Fruit fly (Drosophila melanogaster) whole organism, embryonic: Measurements from ENCODE around the gene TpnC25D.

Experiments used
- Awh ChIP-seq: fragments of 200-800 bp; sonication (Bioruptor generic); IDR thresholded peaks from 2 replicates; pipeline ENCODE4, ENCODE4 v1.3.6; 2022; ENCODE audit warnings: missing biosample characterization, missing genetic modification characterization
- CG10366 ChIP-seq: fragments of 200-800 bp; sonication (Bioruptor generic); IDR thresholded peaks from 2 replicates; pipeline ENCODE4 v1.3.6; 2022; ENCODE audit warnings: missing biosample characterization, missing genetic modification characterization
- CG10431 ChIP-seq: fragments of 200-800 bp; sonication (Bioruptor generic); optimal IDR thresholded peaks from 3 replicates; lab custom pipeline; 2018; ENCODE audit warnings: missing biosample characterization, mild to moderate bottlenecking, missing genetic modification characterization
- CG11398 ChIP-seq: fragments of 200-800 bp; sonication (Bioruptor generic); optimal IDR thresholded peaks from 2 replicates; lab custom pipeline; 2016; ENCODE audit warnings: missing biosample characterization, missing genetic modification characterization
- CG12104 ChIP-seq: fragments of 200-800 bp; sonication (Bioruptor generic); optimal IDR thresholded peaks from 3 replicates; lab custom pipeline; 2016; ENCODE audit warnings: missing biosample characterization, missing genetic modification characterization
- CG13624 ChIP-seq: fragments of 200-800 bp; sonication (Bioruptor generic); optimal IDR thresholded peaks from 2 replicates; lab custom pipeline; 2016; ENCODE audit warnings: missing biosample characterization, missing genetic modification characterization
- CG1647 ChIP-seq: fragments of 200-800 bp; sonication (Bioruptor generic); optimal IDR thresholded peaks from 3 replicates; lab custom pipeline; 2016; ENCODE audit warnings: missing biosample characterization, missing genetic modification characterization
- CG2199 ChIP-seq: fragments of 200-800 bp; sonication (Bioruptor generic); IDR thresholded peaks from 3 replicates; pipeline ENCODE4 v1.3.6; 2022; ENCODE audit warnings: missing biosample characterization, missing genetic modification characterization
- CG2875 ChIP-seq: fragments of 200-800 bp; sonication (Bioruptor generic); optimal IDR thresholded peaks from 2 replicates; lab custom pipeline; 2017; ENCODE audit warnings: missing biosample characterization, mild to moderate bottlenecking, missing genetic modification characterization, missing genetic modification reagents
- CG32532 ChIP-seq: fragments of 200-800 bp; sonication (Bioruptor generic); IDR thresholded peaks from 2 replicates; pipeline ENCODE4 v1.3.6; 2022; ENCODE audit warnings: missing biosample characterization, missing genetic modification characterization
- CG6689 ChIP-seq: fragments of 200-800 bp; sonication (Bioruptor generic); IDR thresholded peaks from 2 replicates; pipeline ENCODE4 v1.3.6; 2022; ENCODE audit warnings: missing biosample characterization, missing genetic modification characterization
- CG6791 ChIP-seq: fragments of 200-800 bp; sonication (Bioruptor generic); IDR thresholded peaks from 3 replicates; pipeline ENCODE4 v1.3.6; 2022; ENCODE audit warnings: missing biosample characterization, missing genetic modification characterization; ENCODE audit not compliant: partially characterized antibody
- CG7556 ChIP-seq: fragments of 200-800 bp; sonication (Bioruptor generic); optimal IDR thresholded peaks from 2 replicates; lab custom pipeline; 2017; ENCODE audit warnings: missing biosample characterization, mild to moderate bottlenecking, missing genetic modification characterization
- CG7786 ChIP-seq: fragments of 200-800 bp; sonication (Bioruptor generic); optimal IDR thresholded peaks from 2 replicates; lab custom pipeline; 2016; ENCODE audit warnings: missing biosample characterization, missing genetic modification characterization
- CG7839 ChIP-seq: fragments of 200-800 bp; sonication (Bioruptor generic); optimal IDR thresholded peaks from 3 replicates; lab custom pipeline; 2018; ENCODE audit warnings: missing biosample characterization, mild to moderate bottlenecking, missing genetic modification characterization, moderate library complexity
- CG8089 ChIP-seq: fragments of 200-800 bp; sonication (Bioruptor generic); optimal IDR thresholded peaks from 3 replicates; lab custom pipeline; 2016; ENCODE audit warnings: missing biosample characterization, missing genetic modification characterization
- CG8290 ChIP-seq, 3 experiments: fragments of 200-800 bp; sonication (Bioruptor generic); optimal IDR thresholded peaks; 2 replicates each; lab custom pipeline; 2016 to 2019; ENCODE audit warnings: missing biosample characterization in 3 of 3, missing genetic modification characterization in 3 of 3, mild to moderate bottlenecking in 2 of 3, moderate library complexity in 1 of 3
- CG9609 ChIP-seq: fragments of 200-800 bp; sonication (Bioruptor generic); optimal IDR thresholded peaks from 3 replicates; lab custom pipeline; 2016; ENCODE audit warnings: missing biosample characterization, missing genetic modification characterization
- CoRest ChIP-seq: fragments of 200-800 bp; sonication (Bioruptor generic); optimal IDR thresholded peaks from 3 replicates; lab custom pipeline; 2018; ENCODE audit warnings: missing biosample characterization, mild to moderate bottlenecking, missing genetic modification characterization, moderate library complexity
- CrebB ChIP-seq: fragments of 200-800 bp; sonication (Bioruptor generic); optimal IDR thresholded peaks from 3 replicates; lab custom pipeline; 2018; ENCODE audit warnings: missing biosample characterization, mild to moderate bottlenecking, missing genetic modification characterization
- D19B ChIP-seq: fragments of 200-800 bp; sonication (Bioruptor generic); optimal IDR thresholded peaks from 2 replicates; lab custom pipeline; 2017; ENCODE audit warnings: missing biosample characterization, mild to moderate bottlenecking, missing genetic modification characterization
- Deaf1 ChIP-seq: fragments of 200-800 bp; optimal IDR thresholded peaks from 3 replicates; lab custom pipeline; 2019; ENCODE audit warnings: missing biosample characterization, mild to moderate bottlenecking, missing genetic modification characterization, moderate library complexity
- Dip3 ChIP-seq: fragments of 200-800 bp; sonication (Bioruptor generic); optimal IDR thresholded peaks from 3 replicates; lab custom pipeline; 2016; ENCODE audit warnings: missing biosample characterization, missing genetic modification characterization
- Gsc ChIP-seq: fragments of 200-800 bp; sonication (Bioruptor generic); IDR thresholded peaks from 2 replicates; pipeline ENCODE4 v1.3.6; 2022; ENCODE audit warnings: missing biosample characterization, missing genetic modification characterization
- Gug ChIP-seq: fragments of 200-800 bp; sonication (Bioruptor generic); IDR thresholded peaks from 4 replicates; pipeline ENCODE4 v1.3.6; 2022; ENCODE audit warnings: missing biosample characterization, missing genetic modification characterization
- Mad ChIP-seq: fragments of 200-800 bp; sonication (Bioruptor generic); optimal IDR thresholded peaks from 2 replicates; lab custom pipeline; 2016; ENCODE audit warnings: missing biosample characterization, missing genetic modification characterization
- Mes4 ChIP-seq: fragments of 200-800 bp; sonication (Bioruptor generic); optimal IDR thresholded peaks from 2 replicates; lab custom pipeline; 2016; ENCODE audit warnings: missing biosample characterization, missing genetic modification characterization
- NC2β ChIP-seq: fragments of 200-800 bp; sonication (Bioruptor generic); optimal IDR thresholded peaks from 2 replicates; lab custom pipeline; 2016; ENCODE audit warnings: missing biosample characterization, missing genetic modification characterization
- Oli ChIP-seq: fragments of 200-800 bp; sonication (Bioruptor generic); optimal IDR thresholded peaks from 2 replicates; lab custom pipeline; 2018; ENCODE audit warnings: missing biosample characterization, mild to moderate bottlenecking, missing genetic modification characterization, moderate library complexity
- Pdp1 ChIP-seq, 2 experiments: fragments of 200-800 bp; sonication (Bioruptor generic); optimal IDR thresholded peaks; 3 replicates each; lab custom pipeline; 2016; ENCODE audit warnings: missing biosample characterization in 2 of 2, missing genetic modification characterization in 2 of 2, mild to moderate bottlenecking in 1 of 2, moderate library complexity in 1 of 2
- Tbp ChIP-seq: fragments of >200 bp; optimal IDR thresholded peaks from 2 replicates; lab custom pipeline; 2018; ENCODE audit warnings: missing biosample characterization, missing genetic modification characterization
- Xrp1 ChIP-seq: fragments of 200-800 bp; sonication (Bioruptor generic); IDR thresholded peaks from 2 replicates; pipeline ENCODE4 v1.3.6; 2022; ENCODE audit warnings: missing biosample characterization, missing genetic modification characterization
- bowl ChIP-seq: fragments of 200-800 bp; sonication (Bioruptor generic); IDR thresholded peaks from 2 replicates; pipeline ENCODE4 v1.3.6; 2022; ENCODE audit warnings: missing biosample characterization, missing genetic modification characterization
- br ChIP-seq: fragments of >200 bp; optimal IDR thresholded peaks from 2 replicates; lab custom pipeline; 2017
- croc ChIP-seq: fragments of 200-800 bp; sonication (Bioruptor generic); conservative IDR thresholded peaks from 3 replicates; pipeline ENCODE4 v1.3.6; 2022; ENCODE audit warnings: missing biosample characterization, missing genetic modification characterization
- cwo ChIP-seq: fragments of 200-800 bp; sonication (Bioruptor generic); optimal IDR thresholded peaks from 3 replicates; lab custom pipeline; 2017; ENCODE audit warnings: missing biosample characterization, missing genetic modification characterization, mild to moderate bottlenecking, moderate library complexity, missing genetic modification reagents
- ems ChIP-seq: fragments of 200-800 bp; sonication (Bioruptor generic); optimal IDR thresholded peaks from 3 replicates; lab custom pipeline; 2016; ENCODE audit warnings: missing biosample characterization, missing genetic modification characterization
- en ChIP-seq: fragments of 200-800 bp; sonication (Bioruptor generic); optimal IDR thresholded peaks from 2 replicates; lab custom pipeline; 2016; ENCODE audit warnings: missing biosample characterization, missing genetic modification characterization
- eyg ChIP-seq: fragments of 200-800 bp; sonication (Bioruptor generic); optimal IDR thresholded peaks from 3 replicates; lab custom pipeline; 2016; ENCODE audit warnings: missing biosample characterization, missing genetic modification characterization
- h ChIP-seq: fragments of >200 bp; optimal IDR thresholded peaks from 2 replicates; lab custom pipeline; 2017
- hbn ChIP-seq: fragments of 200-800 bp; sonication (Bioruptor generic); IDR thresholded peaks from 2 replicates; pipeline ENCODE4 v1.3.6; 2022; ENCODE audit warnings: missing biosample characterization, missing genetic modification characterization; ENCODE audit not compliant: partially characterized antibody
- lab ChIP-seq: fragments of 200-800 bp; sonication (Bioruptor generic); optimal IDR thresholded peaks from 3 replicates; lab custom pipeline; 2017; ENCODE audit warnings: missing biosample characterization, missing genetic modification characterization, mild to moderate bottlenecking, moderate library complexity, missing genetic modification reagents
- nmo ChIP-seq: fragments of 200-800 bp; sonication (Bioruptor generic); optimal IDR thresholded peaks from 2 replicates; lab custom pipeline; 2018; ENCODE audit warnings: missing biosample characterization, mild to moderate bottlenecking, missing genetic modification characterization, moderate library complexity
- pita ChIP-seq: fragments of 200-800 bp; sonication (Bioruptor generic); optimal IDR thresholded peaks from 2 replicates; lab custom pipeline; 2017; ENCODE audit warnings: missing biosample characterization, mild to moderate bottlenecking, missing genetic modification characterization
- ranshi ChIP-seq: fragments of 200-800 bp; sonication (Bioruptor generic); IDR thresholded peaks from 2 replicates; pipeline ENCODE4 v1.3.6; 2022; ENCODE audit warnings: missing biosample characterization, missing genetic modification characterization
- scrt ChIP-seq: fragments of 200-800 bp; sonication (Bioruptor generic); optimal IDR thresholded peaks from 2 replicates; lab custom pipeline; 2018; ENCODE audit warnings: missing biosample characterization, mild to moderate bottlenecking, missing genetic modification characterization, moderate library complexity
- sens ChIP-seq: fragments of 200-800 bp; sonication (Bioruptor generic); peaks from one replicate; lab custom pipeline; 2016; ENCODE audit warnings: missing biosample characterization, missing genetic modification characterization
- sug ChIP-seq: fragments of 200-800 bp; optimal IDR thresholded peaks from 2 replicates; lab custom pipeline; 2019; ENCODE audit warnings: missing biosample characterization, mild to moderate bottlenecking, missing genetic modification characterization, moderate library complexity
- twi ChIP-seq: fragments of 200-800 bp; optimal IDR thresholded peaks from 2 replicates; lab custom pipeline; 2019; ENCODE audit warnings: missing biosample characterization, mild to moderate bottlenecking, missing genetic modification characterization, moderate library complexity
- usp ChIP-seq: fragments of >200 bp; optimal IDR thresholded peaks from 2 replicates; lab custom pipeline; 2017; ENCODE audit warnings: missing biosample characterization, missing genetic modification characterization
- vvl ChIP-seq: fragments of 200-800 bp; sonication (Bioruptor generic); IDR thresholded peaks from 2 replicates; pipeline ENCODE4 v1.3.6; 2022; ENCODE audit warnings: missing biosample characterization, missing genetic modification characterization
- wor ChIP-seq: fragments of 200-800 bp; sonication (Bioruptor generic); IDR thresholded peaks from 2 replicates; pipeline ENCODE4 v1.3.6; 2022; ENCODE audit warnings: missing biosample characterization, missing genetic modification characterization

The TpnC25D gene

dm6 chr2L:5242194-5242914 lies 25.9 kb downstream of the TpnC25D start (continued):
- no peak for TF ChIP-seq CG32532 (GFP tag; lab: Robert Waterston, UW)
- TF ChIP-seq CG12104 (GFP tag; lab: Kevin White, UChicago), result no peak
- TF ChIP-seq sens (GFP tag; lab: Kevin White, UChicago), result peak; percentile 80
- no peak for TF ChIP-seq eyg (GFP tag; lab: Kevin White, UChicago)
- no peak for TF ChIP-seq en (GFP tag; lab: Kevin White, UChicago)
- no peak for TF ChIP-seq Mes4
- TF ChIP-seq CG7786 (GFP tag; lab: Kevin White, UChicago), result no peak
- TF ChIP-seq cwo (GFP tag; lab: Kevin White, UChicago), result peak; percentile 22
- no peak for TF ChIP-seq Awh (GFP tag; lab: Robert Waterston, UW)
- TF ChIP-seq CG6689 (GFP tag; lab: Robert Waterston, UW), result no peak
- no peak for TF ChIP-seq CG2875 (GFP tag; lab: Kevin White, UChicago)
- no peak for TF ChIP-seq Dip3 (GFP tag; lab: Kevin White, UChicago)
- no peak for TF ChIP-seq wor
- no peak for TF ChIP-seq D19B (GFP tag; lab: Kevin White, UChicago)
- TF ChIP-seq Deaf1 (tag; lab: Kevin White, UChicago), result peak; percentile 48
- no peak for TF ChIP-seq CG1647 (GFP tag; lab: Kevin White, UChicago)
- TF ChIP-seq ranshi, result no peak
- TF ChIP-seq usp (GFP tag; lab: Kevin White, UChicago), result no peak
- no peak for TF ChIP-seq NC2β (GFP tag; lab: Kevin White, UChicago)
- no peak for TF ChIP-seq CG13624
- no peak for TF ChIP-seq br (lab: Kevin White, UChicago)
- no peak for TF ChIP-seq CG10431 (GFP tag; lab: Kevin White, UChicago)
- TF ChIP-seq Xrp1 (GFP tag; lab: Robert Waterston, UW), result no peak
- peak; percentile 11 for TF ChIP-seq CoRest (tag; lab: Kevin White, UChicago)
- no peak for TF ChIP-seq Mad (GFP tag; lab: Kevin White, UChicago)
- TF ChIP-seq Gsc (GFP tag; lab: Robert Waterston, UW), result no peak
- peak; percentile 30; the same call in 1 of the 2 replicates for TF ChIP-seq vvl (GFP tag; lab: Robert Waterston, UW)
- no peak for TF ChIP-seq Tbp (GFP tag; lab: Kevin White, UChicago)
- no peak for TF ChIP-seq Pdp1 (GFP tag; optimal IDR thresholded peaks at IDR 0.05; lab: Kevin White, UChicago)
- TF ChIP-seq CG2199 (GFP tag; lab: Robert Waterston, UW), result no peak
- TF ChIP-seq lab (GFP tag; lab: Kevin White, UChicago), result no peak
- no peak for TF ChIP-seq croc (GFP tag; lab: Robert Waterston, UW)
- no peak for TF ChIP-seq CG10366 (GFP tag; lab: Robert Waterston, UW)
- no peak for TF ChIP-seq scrt
- TF ChIP-seq CrebB (tag; lab: Kevin White, UChicago), result no peak
- TF ChIP-seq twi, result no peak
- peak; percentile 29 for TF ChIP-seq nmo
- no peak for TF ChIP-seq CG8290 (GFP tag; optimal IDR thresholded peaks at IDR 0.05; lab: Kevin White, UChicago)
- no peak for TF ChIP-seq CG8290 (tag; optimal IDR thresholded peaks at IDR 0.05; lab: Kevin White, UChicago)
- no peak for TF ChIP-seq Gug (GFP tag; lab: Robert Waterston, UW)
- no peak for TF ChIP-seq hbn (GFP tag; lab: Robert Waterston, UW)
- TF ChIP-seq h, result no peak
- TF ChIP-seq CG7839 (tag; lab: Kevin White, UChicago), result peak; percentile 41
- TF ChIP-seq bowl (GFP tag; lab: Robert Waterston, UW), result no peak
- no peak for TF ChIP-seq CG8089 (GFP tag; lab: Kevin White, UChicago)
- TF ChIP-seq CG11398 (GFP tag; lab: Kevin White, UChicago), result no peak
- TF ChIP-seq pita (GFP tag; lab: Kevin White, UChicago), result no peak
- TF ChIP-seq Oli (tag; lab: Kevin White, UChicago), result peak; percentile 23
- no peak for TF ChIP-seq CG6791 (GFP tag; lab: Robert Waterston, UW)
- no peak for TF ChIP-seq CG9609 (GFP tag; lab: Kevin White, UChicago)
- peak; percentile 53 for TF ChIP-seq sug (tag; lab: Kevin White, UChicago)
- no peak for TF ChIP-seq CG7556 (GFP tag; lab: Kevin White, UChicago)
- no peak for TF ChIP-seq ems (GFP tag; lab: Kevin White, UChicago)
